Worm (Caenorhabditis elegans): ENCODE measurements around the gene clec-221.

Gene clec-221

DNA sequence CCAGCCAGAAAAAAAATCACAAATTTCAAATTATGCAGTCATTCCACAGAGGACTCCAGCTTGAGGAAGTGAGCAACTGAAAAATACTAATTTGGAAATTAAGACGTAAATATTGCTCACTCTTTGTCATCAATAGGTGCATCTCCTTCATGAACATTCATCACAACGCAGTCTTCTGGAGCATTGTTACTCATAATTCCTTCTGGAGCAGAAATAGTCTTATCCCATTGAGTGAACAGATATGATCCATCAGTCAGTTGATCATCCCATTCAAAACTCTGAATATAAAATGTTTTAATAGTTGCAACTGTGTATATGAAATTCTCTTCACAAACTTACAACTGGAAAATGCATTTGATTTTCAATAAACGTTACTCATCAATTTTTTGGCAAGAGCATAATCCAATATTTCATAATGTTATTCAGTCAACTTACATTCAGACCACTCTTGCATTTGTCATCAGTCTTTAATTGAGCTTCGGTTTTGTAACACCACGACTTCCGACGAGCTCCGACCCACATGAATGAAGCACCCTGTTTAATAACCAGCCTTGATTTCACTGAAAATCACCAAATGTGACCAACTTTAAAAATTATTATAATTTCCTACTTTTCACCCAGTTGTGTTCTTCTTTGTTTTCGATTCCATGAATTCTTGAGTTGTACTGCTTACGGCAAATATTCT, 621 bp downstream of the clec-221 start:
- TF ChIP-seq pax-3 (tag; optimal IDR thresholded peaks at IDR 0.05) (no peak), nhr-71 (tag; optimal IDR thresholded peaks at IDR 0.05) (peak; percentile 67), nhr-19 (GFP tag; conservative IDR thresholded peaks at IDR 0.05) (0 out of 2 replicates have a peak, but pooled peaks have one; percentile 20), nhr-90 (tag; optimal IDR thresholded peaks at IDR 0.05; ENCODE audit: poor library complexity) (peak; percentile 34), snu-23 (GFP tag; optimal IDR thresholded peaks at IDR 0.05) (peak; percentile 38), nhr-85 (tag) (peak; percentile 51), efl-1 (optimal IDR thresholded peaks at IDR 0.05) (peak in 1 of 2 experiments; percentile 4), efl-1 (GFP tag; optimal IDR thresholded peaks at IDR 0.05 in 1 of 2) (peak in 1 of 2 experiments; percentile 80), aha-1 (tag; optimal IDR thresholded peaks at IDR 0.05) (no peak), ztf-4 (tag; optimal IDR thresholded peaks at IDR 0.05) (peak; percentile 19), hlh-4 (tag; optimal IDR thresholded peaks at IDR 0.05) (no peak), irx-1 (tag; optimal IDR thresholded peaks at IDR 0.05) (no peak), unc-130 (tag; optimal IDR thresholded peaks at IDR 0.05) (no peak), rnt-1 (tag; optimal IDR thresholded peaks at IDR 0.05) (no peak), sup-37 (GFP tag; optimal IDR thresholded peaks at IDR 0.05) (no peak), skn-1 (tag; optimal IDR thresholded peaks at IDR 0.05) (no peak), nhr-20 (tag; optimal IDR thresholded peaks at IDR 0.05) (peak; percentile 41), nhr-47 (tag; optimal IDR thresholded peaks at IDR 0.05) (peak; percentile 47), egl-13 (tag; optimal IDR thresholded peaks at IDR 0.05) (no peak), lin-35 (GFP tag; optimal IDR thresholded peaks at IDR 0.05) (peak in 1 of 2 experiments; percentile 19), lir-3 (tag; optimal IDR thresholded peaks at IDR 0.05; ENCODE audit: poor library complexity) (peak; percentile 50), pag-3 (tag; optimal IDR thresholded peaks at IDR 0.05; ENCODE audit: borderline replicate concordance, insufficient read depth) (no peak), ceh-88 (GFP tag; IDR thresholded peaks at IDR 0.05) (0 out of 2 replicates have a peak, but pooled peaks have one; percentile 21), xbp-1 (tag; optimal IDR thresholded peaks at IDR 0.05) (peak; percentile 4)

DNA sequence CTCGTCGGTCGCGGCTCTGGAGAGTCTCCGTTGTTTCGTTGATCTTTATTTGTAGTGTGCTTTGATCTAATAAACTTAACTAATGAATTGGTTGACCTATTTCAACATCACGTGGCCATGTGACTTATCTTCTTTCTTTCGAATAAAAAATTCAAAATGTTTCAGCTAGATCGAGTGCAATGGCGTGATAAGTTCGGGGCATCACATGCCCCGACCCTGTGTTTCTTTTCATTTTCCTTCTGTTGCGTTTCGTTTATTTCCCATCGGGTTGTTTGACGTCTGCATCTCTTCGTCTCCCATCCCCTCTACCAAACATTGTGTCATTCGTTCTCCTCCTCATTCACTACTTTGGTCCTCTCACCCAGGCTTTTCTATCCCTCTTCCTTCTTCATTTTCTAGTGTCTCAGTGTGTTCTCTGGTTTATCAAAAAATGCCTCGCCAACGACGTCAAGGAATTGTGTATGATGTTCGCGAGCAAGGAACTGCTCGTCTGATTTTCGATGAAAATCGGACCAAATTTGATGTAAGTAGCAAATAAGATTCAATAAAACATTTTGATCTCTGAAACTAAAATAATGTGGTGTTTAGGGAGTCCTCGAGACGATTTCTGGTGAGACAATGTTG, 2.5 kb downstream of the clec-221 start, which contains the start of gene F17C11.4:
Gene F17C11.4, plus strand, starts transcription at position 206 of the 624 bp plus-strand sequence.
- TF ChIP-seq sox-4 (tag; optimal IDR thresholded peaks at IDR 0.05), result no peak
- peak; percentile 77 for TF ChIP-seq rnt-1 (tag; optimal IDR thresholded peaks at IDR 0.05)
- TF ChIP-seq nhr-11 (tag; optimal IDR thresholded peaks at IDR 0.05), result peak; percentile 42
- no peak for TF ChIP-seq nhr-237 (tag; optimal IDR thresholded peaks at IDR 0.05)
- peak; percentile 72 for TF ChIP-seq irx-1 (tag; optimal IDR thresholded peaks at IDR 0.05)
- TF ChIP-seq aly-2 (tag; optimal IDR thresholded peaks at IDR 0.05), result no peak
- no peak for TF ChIP-seq nhr-28 (tag; optimal IDR thresholded peaks at IDR 0.05)
- peak; percentile 69 to 78 for TF ChIP-seq lin-35 (GFP tag; optimal IDR thresholded peaks at IDR 0.05)
- peak; percentile 54; the same call in 1 of the 2 replicates for TF ChIP-seq mab-9 (GFP tag; IDR thresholded peaks at IDR 0.05)
- TF ChIP-seq blmp-1 (tag; optimal IDR thresholded peaks at IDR 0.05), result peak; percentile 93
- TF ChIP-seq efl-3 (GFP tag; optimal IDR thresholded peaks at IDR 0.05), result no peak
- 0 out of 2 replicates have a peak, but pooled peaks have one; percentile 17 for TF ChIP-seq ceh-88 (GFP tag; IDR thresholded peaks at IDR 0.05)
- no peak for TF ChIP-seq pax-3 (tag; optimal IDR thresholded peaks at IDR 0.05)
- TF ChIP-seq lin-13 (GFP tag; optimal IDR thresholded peaks at IDR 0.05), result peak; percentile 78
- no peak for TF ChIP-seq zag-1 (tag; optimal IDR thresholded peaks at IDR 0.05)
- TF ChIP-seq hpl-2 (GFP tag; optimal IDR thresholded peaks at IDR 0.05), result no peak
- TF ChIP-seq unc-62 (GFP tag; optimal IDR thresholded peaks at IDR 0.05), result no peak
- TF ChIP-seq snu-23 (GFP tag; optimal IDR thresholded peaks at IDR 0.05), result peak; percentile 95
- peak; percentile 80 to 81 for TF ChIP-seq lsy-2 (tag; optimal IDR thresholded peaks at IDR 0.05)
- no peak for TF ChIP-seq tlp-1 (tag; optimal IDR thresholded peaks at IDR 0.05)
- peak in 2 of 6 experiments; percentile 39 to 84 for TF ChIP-seq elt-3 (tag; optimal IDR thresholded peaks at IDR 0.05)
- peak; percentile 83 for TF ChIP-seq nhr-47 (tag; optimal IDR thresholded peaks at IDR 0.05)
- no peak for TF ChIP-seq ceh-63 (GFP tag; optimal IDR thresholded peaks at IDR 0.05)
- TF ChIP-seq mef-2 (tag; optimal IDR thresholded peaks at IDR 0.05), result peak; percentile 62
- peak; percentile 75 for TF ChIP-seq mep-1 (tag; optimal IDR thresholded peaks at IDR 0.05)
- TF ChIP-seq nhr-20 (tag; optimal IDR thresholded peaks at IDR 0.05), result peak; percentile 97
- TF ChIP-seq nhr-84 (tag; optimal IDR thresholded peaks at IDR 0.05), result no peak
- peak; percentile 81 for TF ChIP-seq lin-39 (tag; optimal IDR thresholded peaks at IDR 0.05)
- TF ChIP-seq C16A3.4 (tag; optimal IDR thresholded peaks at IDR 0.05), result peak; percentile 66
- peak; percentile 64 for TF ChIP-seq jun-1 (tag; optimal IDR thresholded peaks at IDR 0.05)
- peak; percentile 21 for TF ChIP-seq zip-4 (GFP tag; optimal IDR thresholded peaks at IDR 0.05)
- TF ChIP-seq aha-1 (tag; optimal IDR thresholded peaks at IDR 0.05), result no peak
- TF ChIP-seq hlh-17 (GFP tag; optimal IDR thresholded peaks at IDR 0.05; ENCODE audit: borderline replicate concordance), result no peak

All from whole organism, L1 larva.